Worm (Caenorhabditis elegans): ENCODE measurements around the gene Y105C5B.8.

DNA sequence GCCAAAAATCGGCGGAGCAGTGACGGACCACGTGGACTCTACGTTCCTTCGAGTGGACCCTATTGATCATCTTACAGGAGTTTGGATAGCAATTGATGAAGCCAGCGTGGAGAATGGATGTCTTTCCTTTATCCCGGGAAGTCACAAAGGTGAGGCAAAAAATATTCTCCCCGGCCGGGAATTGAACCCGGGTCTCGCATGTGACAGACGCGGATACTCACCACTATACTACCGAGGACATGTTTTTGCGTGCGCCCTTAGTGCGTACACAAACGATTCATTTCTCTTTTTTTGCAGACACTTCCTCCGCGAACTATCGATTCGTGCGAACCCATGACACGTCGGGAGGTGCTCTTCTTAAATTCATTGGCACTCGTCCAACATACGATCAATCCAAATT is 4.5 kb upstream of the Y105C5B.8 start:
- TF ChIP-seq hmg-4 (GFP tag; optimal IDR thresholded peaks at IDR 0.05) (no peak), flt-1 (GFP tag; IDR thresholded peaks at IDR 0.05) (peak; percentile 37; the same call in 1 of the 2 replicates), ceh-13 (GFP tag; optimal IDR thresholded peaks at IDR 0.05) (no peak), hnd-1 (tag; optimal IDR thresholded peaks at IDR 0.05) (no peak), ets-7 (tag; optimal IDR thresholded peaks at IDR 0.05) (no peak), pes-1 (GFP tag; IDR thresholded peaks at IDR 0.05) (peak; percentile 71)
